Worm (Caenorhabditis elegans) whole organism, L1 larva: Measurements from ENCODE around the gene clec-175.

ENCODE experiments used
- C04F5.9 ChIP-seq: sonication (generic microtip); optimal IDR thresholded peaks from 2 replicates; lab custom pipeline; 2016; ENCODE audit warnings: missing genetic modification characterization, missing compliant biosample characterization
- C16A3.4 ChIP-seq: fragments of 150-350 bp; optimal IDR thresholded peaks from 2 replicates; lab custom pipeline; 2014; ENCODE audit warnings: missing biosample characterization, missing genetic modification characterization
- C34B4.2 ChIP-seq: sonication (generic microtip); optimal IDR thresholded peaks from 2 replicates; lab custom pipeline; 2017; ENCODE audit warnings: mild to moderate bottlenecking, missing genetic modification characterization, missing compliant biosample characterization
- F16B12.6 ChIP-seq: fragments of 150-350 bp; optimal IDR thresholded peaks from 2 replicates; lab custom pipeline; 2014; ENCODE audit warnings: missing biosample characterization, missing genetic modification characterization
- Y116A8C.19 ChIP-seq: sonication (generic microtip); optimal IDR thresholded peaks from 2 replicates; lab custom pipeline; 2016; ENCODE audit warnings: missing compliant biosample characterization, missing genetic modification characterization, borderline replicate concordance
- alr-1 ChIP-seq: fragments of 200-800 bp; sonication (Bioruptor generic); optimal IDR thresholded peaks from 2 replicates; lab custom pipeline; 2018; ENCODE audit warnings: borderline replicate concordance, mild to moderate bottlenecking, missing genetic modification characterization, missing compliant biosample characterization
- blmp-1 ChIP-seq: fragments of 150-350 bp; optimal IDR thresholded peaks from 2 replicates; lab custom pipeline; 2014; ENCODE audit warnings: missing biosample characterization, missing genetic modification characterization
- ceh-82 ChIP-seq, 3 experiments: fragments of 150-350 bp in 1 of 3; sonication (generic microtip) in 2 of 3; optimal IDR thresholded peaks; 2 replicates each; lab custom pipeline; 2014 to 2017; ENCODE audit warnings: missing biosample characterization in 3 of 3, missing genetic modification characterization in 3 of 3
- ceh-90 ChIP-seq: sonication (generic microtip); optimal IDR thresholded peaks from 2 replicates; lab custom pipeline; 2016; ENCODE audit warnings: missing genetic modification characterization, missing compliant biosample characterization
- ces-1 ChIP-seq: fragments of 150-350 bp; optimal IDR thresholded peaks from 2 replicates; lab custom pipeline; 2014; ENCODE audit warnings: missing biosample characterization, missing genetic modification reagents, missing genetic modification characterization
- efl-1 ChIP-seq, 4 experiments: fragments of 150-350 bp; optimal IDR thresholded peaks in 3 of 4; peaks in 1 of 4; 1 replicate in 1 of 4; 2 replicates in 3 of 4; lab custom pipeline; 2014; ENCODE audit warnings: missing biosample characterization in 2 of 4, missing genetic modification characterization in 2 of 4, missing genetic modification reagents in 2 of 4
- efl-3 ChIP-seq: fragments of 200-800 bp; sonication (Bioruptor generic); optimal IDR thresholded peaks from 2 replicates; lab custom pipeline; 2018; ENCODE audit warnings: mild to moderate bottlenecking, missing genetic modification characterization, missing compliant biosample characterization
- egl-13 ChIP-seq: sonication (generic microtip); optimal IDR thresholded peaks from 2 replicates; lab custom pipeline; 2016; ENCODE audit warnings: missing genotype, missing genetic modification reagents, missing genetic modification characterization, missing compliant biosample characterization
- elt-2 ChIP-seq: sonication (generic microtip); optimal IDR thresholded peaks from 2 replicates; lab custom pipeline; 2016; ENCODE audit warnings: missing genetic modification characterization, mild to moderate bottlenecking, inconsistent platforms, missing compliant biosample characterization, missing genetic modification reagents
- elt-3 ChIP-seq, 6 experiments: fragments of 150-350 bp in 1 of 6; sonication (generic microtip); optimal IDR thresholded peaks; 2 replicates each; lab custom pipeline; 2017 to 2018; ENCODE audit warnings: missing biosample characterization in 6 of 6, missing genetic modification characterization in 6 of 6, inconsistent platforms in 1 of 6
- ets-5 ChIP-seq: fragments of 200-800 bp; sonication (Bioruptor generic); IDR thresholded peaks from 2 replicates; pipeline ENCODE4 v1.3.6; 2022; ENCODE audit warnings: missing genetic modification characterization, missing compliant biosample characterization
- fkh-4 ChIP-seq: sonication (generic microtip); optimal IDR thresholded peaks from 2 replicates; lab custom pipeline; 2016; ENCODE audit warnings: missing compliant biosample characterization, missing genetic modification characterization, borderline replicate concordance
- fkh-8 ChIP-seq: sonication (generic microtip); optimal IDR thresholded peaks from 2 replicates; lab custom pipeline; 2016; ENCODE audit warnings: mild to moderate bottlenecking, missing genetic modification characterization, missing compliant biosample characterization
- hlh-17 ChIP-seq: fragments of 200-800 bp; sonication (Bioruptor generic); optimal IDR thresholded peaks from 2 replicates; lab custom pipeline; 2018; ENCODE audit warnings: missing genetic modification characterization, mild to moderate bottlenecking, missing compliant biosample characterization, moderate library complexity, borderline replicate concordance
- hpl-2 ChIP-seq: fragments of 150-350 bp; optimal IDR thresholded peaks from 2 replicates; lab custom pipeline; 2014; ENCODE audit warnings: missing biosample characterization, missing genetic modification reagents, missing genetic modification characterization
- irx-1 ChIP-seq: sonication (generic microtip); optimal IDR thresholded peaks from 2 replicates; lab custom pipeline; 2016; ENCODE audit warnings: missing genetic modification characterization, missing compliant biosample characterization
- isw-1 ChIP-seq: fragments of 200-800 bp; sonication (Bioruptor generic); IDR thresholded peaks from 2 replicates; pipeline ENCODE4 v1.3.6; 2022; ENCODE audit warnings: missing genetic modification characterization, missing compliant biosample characterization
- jun-1 ChIP-seq: fragments of 150-350 bp; optimal IDR thresholded peaks from 2 replicates; lab custom pipeline; 2014; ENCODE audit warnings: missing biosample characterization, missing genetic modification reagents, missing genetic modification characterization
- lin-15B ChIP-seq: fragments of 150-350 bp; sonication (generic microtip); optimal IDR thresholded peaks from 3 replicates; lab custom pipeline; 2014; ENCODE audit warnings: missing biosample characterization, missing genetic modification characterization
- lsy-2 ChIP-seq, 2 experiments: fragments of 150-350 bp; optimal IDR thresholded peaks; 2 replicates each; lab custom pipeline; 2014; ENCODE audit warnings: missing biosample characterization in 2 of 2, missing genetic modification characterization in 2 of 2
- mab-9 ChIP-seq: fragments of 200-800 bp; sonication (Bioruptor generic); IDR thresholded peaks from 2 replicates; pipeline ENCODE4 v1.3.6; 2022; ENCODE audit warnings: missing genetic modification reagents, missing genetic modification characterization, missing compliant biosample characterization
- mep-1 ChIP-seq: fragments of 150-350 bp; optimal IDR thresholded peaks from 2 replicates; lab custom pipeline; 2014; ENCODE audit warnings: missing biosample characterization, missing genetic modification characterization
- nhr-11 ChIP-seq: fragments of 150-350 bp; optimal IDR thresholded peaks from 2 replicates; lab custom pipeline; 2014; ENCODE audit warnings: missing biosample characterization, missing genetic modification characterization
- nhr-19 ChIP-seq: fragments of 200-800 bp; sonication (Bioruptor generic); conservative IDR thresholded peaks from 2 replicates; pipeline ENCODE4 v1.3.6; 2022; ENCODE audit warnings: missing genetic modification characterization, missing compliant biosample characterization
- nhr-237 ChIP-seq: fragments of 150-350 bp; optimal IDR thresholded peaks from 2 replicates; lab custom pipeline; 2014; ENCODE audit warnings: missing biosample characterization, missing genetic modification characterization
- nhr-76 ChIP-seq: sonication (generic microtip); optimal IDR thresholded peaks from 2 replicates; lab custom pipeline; 2017; ENCODE audit warnings: missing biosample characterization, missing genetic modification characterization
- pax-3 ChIP-seq: fragments of 200-800 bp; sonication (Bioruptor generic); optimal IDR thresholded peaks from 2 replicates; lab custom pipeline; 2018; ENCODE audit warnings: mild to moderate bottlenecking, missing genetic modification characterization, moderate library complexity, missing compliant biosample characterization
- rnt-1 ChIP-seq: sonication (generic microtip); optimal IDR thresholded peaks from 2 replicates; lab custom pipeline; 2016; ENCODE audit warnings: mild to moderate bottlenecking, missing genetic modification characterization, moderate library complexity, missing compliant biosample characterization
- skn-1 ChIP-seq: fragments of 150-350 bp; optimal IDR thresholded peaks from 2 replicates; lab custom pipeline; 2014; ENCODE audit warnings: missing biosample characterization, missing genetic modification characterization
- sox-4 ChIP-seq: sonication (generic microtip); optimal IDR thresholded peaks from 2 replicates; lab custom pipeline; 2016; ENCODE audit warnings: missing genetic modification characterization, missing compliant biosample characterization
- swsn-7 ChIP-seq: sonication (generic microtip); optimal IDR thresholded peaks from 2 replicates; lab custom pipeline; 2016; ENCODE audit warnings: missing genetic modification characterization, missing compliant biosample characterization
- tlp-1 ChIP-seq: fragments of 150-350 bp; optimal IDR thresholded peaks from 2 replicates; lab custom pipeline; 2014; ENCODE audit warnings: missing biosample characterization, missing genetic modification characterization
- unc-130 ChIP-seq: fragments of 150-350 bp; optimal IDR thresholded peaks from 2 replicates; lab custom pipeline; 2017; ENCODE audit warnings: missing biosample characterization, missing genetic modification characterization, inconsistent platforms
- unc-30 ChIP-seq: sonication (generic microtip); optimal IDR thresholded peaks from 2 replicates; lab custom pipeline; 2017; ENCODE audit warnings: missing biosample characterization, missing genetic modification characterization
- unc-86 ChIP-seq: sonication (generic microtip); optimal IDR thresholded peaks from 2 replicates; lab custom pipeline; 2016; ENCODE audit warnings: missing genetic modification characterization, missing compliant biosample characterization
- unc-98 ChIP-seq: fragments of 200-800 bp; sonication (Bioruptor generic); IDR thresholded peaks from 2 replicates; pipeline ENCODE4 v1.3.6; 2022; ENCODE audit warnings: missing genetic modification characterization, missing compliant biosample characterization
- vab-15 ChIP-seq: sonication (generic microtip); optimal IDR thresholded peaks from 2 replicates; lab custom pipeline; 2017; ENCODE audit warnings: missing genotype, mild to moderate bottlenecking, missing genetic modification characterization, missing compliant biosample characterization
- xbp-1 ChIP-seq: sonication (generic microtip); optimal IDR thresholded peaks from 2 replicates; lab custom pipeline; 2016; ENCODE audit warnings: missing genetic modification characterization, missing compliant biosample characterization
- ztf-11 ChIP-seq, 2 experiments: sonication (generic microtip); optimal IDR thresholded peaks; 2 replicates each; lab custom pipeline; 2016 to 2017; ENCODE audit warnings: missing genetic modification characterization in 2 of 2, missing biosample characterization in 1 of 2, missing compliant biosample characterization in 1 of 2
- ztf-4 ChIP-seq: fragments of 150-350 bp; optimal IDR thresholded peaks from 2 replicates; lab custom pipeline; 2014; ENCODE audit warnings: missing biosample characterization, missing genetic modification characterization

Gene clec-175

ce11 chrIV:4400350-4401326, 21.5 kb upstream of the clec-175 start, which contains the start of gene Y24D9A.6 (continued):
- TF ChIP-seq isw-1 (GFP tag; lab: Robert Waterston, UW) = no peak
- TF ChIP-seq ets-5 (GFP tag; lab: Robert Waterston, UW) = no peak
- TF ChIP-seq jun-1 = peak; percentile 42
- no peak for TF ChIP-seq sox-4 (tag; lab: Kevin White, UChicago)
- peak; percentile 43 for TF ChIP-seq swsn-7
- no peak for TF ChIP-seq nhr-76 (tag; lab: Kevin White, UChicago)
- TF ChIP-seq hlh-17 = no peak
- TF ChIP-seq nhr-11 (tag; lab: Kevin White, UChicago) = peak; percentile 68
- peak; percentile 98 for TF ChIP-seq blmp-1 (tag; lab: Kevin White, UChicago)
- TF ChIP-seq fkh-4 (tag; lab: Kevin White, UChicago) = no peak
- no peak for TF ChIP-seq egl-13 (tag; lab: Kevin White, UChicago)
- TF ChIP-seq mab-9 (GFP tag; lab: Robert Waterston, UW) = peak; percentile 59
- TF ChIP-seq ceh-82 (tag; optimal IDR thresholded peaks at IDR 0.05; lab: Kevin White, UChicago) = peak; percentile 20 to 47 (median 37)
- peak; percentile 17 for TF ChIP-seq unc-130 (tag; lab: Kevin White, UChicago)
- peak; percentile 78 for TF ChIP-seq mep-1 (tag; lab: Kevin White, UChicago)
- TF ChIP-seq ztf-4 (tag; lab: Kevin White, UChicago) = peak; percentile 68
- TF ChIP-seq ces-1 (GFP tag; lab: Kevin White, UChicago) = no peak
- TF ChIP-seq hpl-2 (GFP tag; lab: Kevin White, UChicago) = peak; percentile 74
- no peak for TF ChIP-seq ztf-11 (tag; optimal IDR thresholded peaks at IDR 0.05; lab: Kevin White, UChicago)
- no peak for TF ChIP-seq C34B4.2 (tag; lab: Kevin White, UChicago)
- no peak for TF ChIP-seq F16B12.6 (tag; lab: Kevin White, UChicago)
- peak; percentile 89 for TF ChIP-seq nhr-19 (GFP tag; lab: Robert Waterston, UW)
- TF ChIP-seq lin-15B (tag; lab: Kevin White, UChicago) = no peak
- peak; percentile 72 to 81 for TF ChIP-seq lsy-2 (tag; optimal IDR thresholded peaks at IDR 0.05; lab: Kevin White, UChicago)
- TF ChIP-seq skn-1 = peak; percentile 57
- TF ChIP-seq unc-30 (tag; lab: Kevin White, UChicago) = no peak
- no peak for TF ChIP-seq C04F5.9 (tag; lab: Kevin White, UChicago)
- TF ChIP-seq elt-2 (tag; lab: Kevin White, UChicago) = no peak
- TF ChIP-seq efl-3 = peak; percentile 96
- TF ChIP-seq vab-15 (tag; lab: Kevin White, UChicago) = peak; percentile 66
- TF ChIP-seq pax-3 (tag; lab: Kevin White, UChicago) = peak; percentile 4
- no peak for TF ChIP-seq alr-1
- no peak for TF ChIP-seq unc-86 (tag; lab: Kevin White, UChicago)
- TF ChIP-seq elt-3 (tag; optimal IDR thresholded peaks at IDR 0.05; lab: Kevin White, UChicago) = peak in 3 of 6 experiments; percentile 69 to 89 (median 76)
- TF ChIP-seq fkh-8 (tag; lab: Kevin White, UChicago) = no peak
- TF ChIP-seq xbp-1 (tag; lab: Kevin White, UChicago) = peak; percentile 28
- peak; percentile 72 for TF ChIP-seq C16A3.4 (tag; lab: Kevin White, UChicago)
- TF ChIP-seq tlp-1 = no peak
- no peak for TF ChIP-seq Y116A8C.19
- TF ChIP-seq irx-1 = peak; percentile 80
- TF ChIP-seq efl-1 (optimal IDR thresholded peaks at IDR 0.05; lab: Kevin White, UChicago) = peak; percentile 73 to 80
- TF ChIP-seq efl-1 (GFP tag; optimal IDR thresholded peaks at IDR 0.05 in 1 of 2; lab: Kevin White, UChicago) = peak; percentile 3 to 92
- no peak for TF ChIP-seq ceh-90
- no peak for TF ChIP-seq unc-98
- TF ChIP-seq rnt-1 = peak; percentile 49
- peak; percentile 57 for TF ChIP-seq nhr-237 (tag; lab: Kevin White, UChicago)
